Fruit fly (Drosophila melanogaster): ENCODE results near the gene Arp1.

The Arp1 gene

DNA sequence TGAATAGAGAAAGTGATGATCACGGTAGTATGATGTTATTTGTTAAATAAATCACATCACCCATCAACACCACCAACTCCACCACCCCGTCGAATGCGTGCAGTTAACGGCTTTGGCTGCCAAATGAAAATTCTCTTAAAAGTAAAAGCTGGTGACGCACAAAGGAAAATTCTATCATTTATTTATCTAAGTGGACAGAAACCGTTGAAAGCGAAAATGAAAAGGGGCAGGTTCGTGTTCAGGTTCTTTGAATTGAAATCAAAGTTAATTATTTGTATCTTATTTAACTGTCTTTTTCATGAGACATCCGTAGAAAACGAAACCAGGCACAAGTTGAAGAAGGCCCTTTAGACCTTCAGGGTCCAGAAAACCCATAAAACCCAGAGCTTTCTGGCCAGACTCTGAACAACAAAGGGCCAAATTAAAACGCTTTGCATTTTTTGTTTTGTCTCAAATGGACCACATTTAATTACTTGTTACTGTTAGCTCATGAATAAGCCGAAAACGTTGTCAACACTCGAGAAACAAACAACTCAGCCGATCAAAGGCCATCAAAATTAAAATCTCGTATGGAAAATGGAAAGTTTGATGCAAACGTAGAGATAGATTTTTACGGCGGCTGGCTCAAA is 25.2 kb upstream of the Arp1 start:
- no peak for TF ChIP-seq noc (tag; optimal IDR thresholded peaks at IDR 0.05)

DNA sequence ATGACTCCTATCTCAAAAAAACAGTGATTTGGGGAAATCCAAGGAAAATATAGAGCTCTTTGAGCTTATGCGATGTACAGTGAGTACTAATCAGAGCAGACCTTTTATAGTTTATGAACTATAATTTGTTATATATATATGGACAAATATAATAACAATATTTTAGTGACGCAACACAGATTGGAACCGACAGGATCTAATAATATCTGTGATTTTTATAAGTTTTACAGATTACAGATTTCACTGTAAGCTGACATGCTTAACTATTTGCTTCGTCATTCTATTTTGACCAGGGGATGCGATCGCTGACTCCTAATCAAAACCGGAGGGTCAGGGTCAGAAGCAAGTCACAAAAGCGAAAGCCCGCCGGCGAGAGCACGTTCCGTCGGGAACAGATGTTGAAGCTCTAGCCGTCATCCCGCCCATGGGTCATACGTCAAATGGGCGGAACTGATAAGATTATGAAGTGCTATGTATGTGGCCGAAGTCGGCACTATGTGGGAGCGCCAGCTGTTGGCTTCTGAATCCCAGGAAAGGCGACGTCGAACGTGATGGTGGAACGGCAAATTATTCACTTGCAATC is 17.4 kb upstream of the Arp1 start, which contains the start of gene Gnmt:
Gene Gnmt, plus strand, starts transcription at position 568 of the 583 bp plus-strand sequence.
- peak; percentile 88 for TF ChIP-seq noc (tag; optimal IDR thresholded peaks at IDR 0.05)

DNA sequence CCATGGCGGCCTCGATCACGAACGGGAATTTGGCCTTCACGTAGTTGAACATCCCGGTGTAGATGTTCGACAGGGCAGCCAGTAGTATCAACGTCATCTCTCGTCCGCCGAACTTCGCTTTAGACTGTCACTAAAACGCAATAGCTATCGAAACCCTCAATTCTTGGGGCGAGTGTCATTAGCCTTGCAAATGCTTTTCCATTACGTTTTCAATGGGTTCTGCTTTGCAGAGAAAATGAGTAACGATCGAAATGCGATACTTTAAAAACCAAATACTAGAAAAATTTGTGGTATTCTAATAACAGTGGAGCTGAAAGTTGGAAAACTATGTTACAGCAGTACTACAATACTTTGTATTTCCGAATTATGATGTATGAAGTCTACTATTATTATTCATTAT is 15.4 kb upstream of the Arp1 start, which contains the start of gene CG43630:
Gene CG43630, minus strand, starts transcription at position 101 of the 400 bp plus-strand sequence.
- TF ChIP-seq noc (tag; optimal IDR thresholded peaks at IDR 0.05): no peak

DNA sequence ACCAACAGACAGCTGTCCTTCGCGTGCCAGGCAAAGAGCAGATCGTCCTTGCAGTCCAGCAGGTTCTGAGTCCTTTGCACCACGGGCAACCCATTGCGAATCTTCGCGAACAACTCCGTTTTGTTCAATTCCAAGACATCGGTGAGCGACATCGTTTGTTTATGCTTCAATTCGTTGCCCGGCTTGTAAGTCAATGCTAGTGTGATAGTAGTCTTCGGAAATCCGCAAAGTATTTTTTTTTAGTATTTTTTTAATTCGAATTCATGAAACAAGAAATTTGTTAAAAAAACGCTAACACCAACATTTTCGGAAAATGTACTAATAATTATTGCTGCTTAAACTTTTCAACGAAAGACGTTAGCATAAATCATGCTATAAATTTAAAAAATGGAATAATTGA is 12.7 kb upstream of the Arp1 start, which contains the start of gene mbo:
Gene mbo, minus strand, starts transcription at position 203 of the 400 bp plus-strand sequence.
- TF ChIP-seq noc (tag; optimal IDR thresholded peaks at IDR 0.05): no peak

DNA sequence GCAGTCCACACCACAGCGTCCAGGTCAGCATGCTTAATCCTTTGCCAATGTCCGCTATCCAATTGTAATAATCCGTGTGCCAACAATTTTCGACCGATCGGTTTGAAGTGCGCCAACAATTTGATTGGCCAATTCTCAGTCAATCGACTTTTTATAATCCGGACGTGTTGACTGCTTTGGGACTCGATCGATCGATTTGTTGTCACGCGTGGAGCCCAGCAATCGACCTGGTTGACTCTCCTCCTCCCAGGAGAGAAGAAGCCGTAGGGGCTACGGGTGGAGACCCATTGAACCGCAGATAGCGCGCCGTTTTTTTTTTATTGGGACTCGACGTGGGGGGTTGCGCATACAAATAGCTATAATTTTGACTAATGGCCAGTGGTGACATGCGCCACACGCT is 10.3 kb upstream of the Arp1 start, which contains the start of gene Cyp313a4:
Gene Cyp313a4, minus strand, starts transcription at position 101 of the 400 bp plus-strand sequence.
- no peak for TF ChIP-seq noc (tag; optimal IDR thresholded peaks at IDR 0.05)

DNA sequence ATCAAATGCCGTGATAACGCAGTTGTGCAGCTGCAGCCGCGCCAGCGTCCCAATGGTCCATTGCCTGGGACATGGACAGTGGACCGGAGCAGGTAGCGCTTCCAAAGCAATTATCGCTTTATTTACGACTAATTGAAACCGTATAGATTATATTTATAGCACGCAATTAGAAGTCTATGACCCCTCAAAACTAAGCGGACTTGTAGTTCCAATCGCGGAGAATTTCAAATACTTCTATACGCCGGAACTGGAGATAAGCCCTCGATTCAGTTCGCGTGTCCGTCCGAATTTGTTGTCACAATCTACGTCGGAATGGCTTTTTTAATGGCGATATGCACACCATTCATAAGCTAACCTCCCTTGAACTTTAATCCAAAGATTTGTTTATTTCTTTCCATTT is 6.3 kb upstream of the Arp1 start:
- peak; percentile 41 for TF ChIP-seq noc (tag; optimal IDR thresholded peaks at IDR 0.05)

DNA sequence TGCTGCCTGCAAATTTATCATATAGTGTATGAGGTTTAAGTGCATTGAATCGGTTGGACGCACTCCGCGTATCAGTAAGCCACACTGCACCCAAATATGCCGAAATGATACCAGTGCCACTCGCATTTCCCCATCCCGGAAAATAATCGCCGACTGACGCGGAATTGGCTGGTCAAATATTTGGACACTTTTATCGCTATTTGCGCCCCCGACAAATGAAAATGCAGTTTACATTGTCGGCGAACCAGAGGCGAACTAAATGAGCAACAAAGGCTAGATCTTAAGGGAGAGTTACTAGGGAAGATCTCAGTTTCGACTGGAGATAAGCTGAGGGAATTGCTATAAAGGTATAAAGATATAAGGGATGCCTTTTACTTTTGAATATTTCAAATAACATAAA is 3.4 kb upstream of the Arp1 start:
- no peak for TF ChIP-seq noc (tag; optimal IDR thresholded peaks at IDR 0.05)

DNA sequence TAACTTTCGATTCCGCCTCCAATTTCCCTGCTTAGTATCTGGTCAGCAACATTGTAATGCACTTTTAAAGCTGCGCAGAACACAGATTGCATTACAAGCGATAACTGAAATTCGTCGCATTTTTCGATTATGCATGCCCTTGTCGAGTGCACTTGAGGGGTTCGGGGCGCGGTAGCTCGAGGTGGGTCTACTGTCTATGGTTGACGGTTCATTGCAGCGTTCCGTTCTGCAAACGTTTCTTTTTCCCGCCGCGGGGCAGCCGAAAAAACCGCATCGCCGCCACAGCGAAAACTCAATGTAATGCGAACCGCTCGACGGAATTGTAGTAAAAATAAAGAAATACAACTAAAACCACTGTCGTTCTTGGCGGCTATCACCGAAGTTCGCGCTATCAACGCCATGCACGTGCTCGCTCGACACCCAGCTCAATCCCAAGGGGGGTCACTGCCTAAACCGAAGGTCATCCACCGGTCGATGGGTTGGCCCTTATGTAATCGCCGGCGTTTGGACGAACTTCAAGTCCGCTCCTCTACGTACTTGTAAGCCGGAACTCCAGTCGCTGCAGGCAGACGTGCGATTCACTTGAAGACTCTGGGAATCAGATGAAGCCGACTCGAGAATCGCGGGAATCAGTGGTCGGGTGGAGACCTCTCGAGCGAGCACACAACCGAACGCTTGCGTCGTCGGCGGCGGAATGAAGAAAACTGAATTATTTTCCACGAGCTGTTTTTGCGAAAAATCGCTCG is 2.7 kb upstream of the Arp1 start, which contains the start of gene kar:
Gene kar, minus strand, starts transcription at position 696 of the 746 bp plus-strand sequence.
- no peak for TF ChIP-seq noc (tag; optimal IDR thresholded peaks at IDR 0.05)

DNA sequence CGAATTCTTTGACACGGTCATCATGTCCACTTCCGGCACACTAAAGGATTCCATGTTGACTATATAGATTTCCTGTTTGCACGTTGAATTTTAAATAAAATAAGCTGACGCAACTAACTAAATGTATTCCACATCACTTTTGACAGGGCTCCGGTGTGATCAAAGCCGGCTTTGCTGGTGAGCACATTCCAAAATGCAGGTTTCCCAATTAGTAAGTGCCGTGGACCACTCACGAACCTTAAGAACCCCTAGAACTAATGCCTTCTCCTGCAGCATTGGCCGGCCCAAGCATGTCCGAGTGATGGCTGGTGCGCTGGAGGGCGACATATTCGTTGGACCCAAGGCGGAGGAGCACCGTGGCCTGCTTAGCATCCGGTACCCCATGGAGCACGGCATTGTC is 954 bp downstream of the Arp1 start, which contains the start of gene CG31347:
Gene CG31347, minus strand, starts transcription at position 101 of the 400 bp plus-strand sequence.
- TF ChIP-seq noc (tag; optimal IDR thresholded peaks at IDR 0.05): no peak

DNA sequence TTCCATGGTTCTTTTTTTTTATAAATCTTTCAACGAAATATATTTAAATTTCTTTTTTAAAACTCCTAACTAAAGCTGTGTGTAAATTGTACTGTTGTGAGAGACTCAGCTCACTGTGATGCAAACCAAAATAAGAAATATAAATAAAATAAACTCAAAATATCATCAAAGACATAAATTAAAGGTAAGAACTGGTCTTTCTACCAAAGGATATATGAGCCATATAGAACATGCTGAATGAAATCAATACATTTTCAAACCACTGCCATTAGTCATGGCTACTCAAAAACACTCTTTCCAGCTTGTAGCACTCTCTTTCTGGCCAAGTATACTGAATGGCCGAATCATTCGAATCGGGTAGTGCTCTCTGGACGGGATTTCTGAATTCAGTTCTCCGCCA is 3.2 kb downstream of the Arp1 start, which contains the start of the genes CG14391 and NijC:
Gene CG14391, minus strand, starts transcription at position 101 of the 400 bp plus-strand sequence.
Gene NijC, plus strand, starts transcription at position 388 of the 400 bp plus-strand sequence.
- no peak for TF ChIP-seq noc (tag; optimal IDR thresholded peaks at IDR 0.05)

DNA sequence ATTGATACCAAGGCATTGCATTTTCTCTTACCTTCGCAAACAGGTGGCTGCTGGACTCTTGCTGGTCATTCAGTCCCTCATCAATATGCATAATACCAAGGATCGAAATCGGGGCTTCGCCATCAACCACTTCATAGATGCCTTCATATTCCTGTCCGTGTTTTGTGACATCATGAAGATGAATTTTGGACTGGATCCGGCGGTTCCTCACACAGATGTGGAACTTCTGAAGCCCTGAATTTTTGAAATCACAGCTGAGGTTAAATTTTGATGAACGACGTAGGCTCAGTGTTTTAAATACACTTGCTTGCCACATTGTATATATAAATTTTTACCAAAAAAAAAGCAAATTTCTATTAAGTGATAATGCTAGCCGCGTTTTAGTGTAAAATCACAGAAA is 5.5 kb downstream of the Arp1 start, which contains the start of gene Past1:
Gene Past1, plus strand, starts transcription at position 301 of the 400 bp plus-strand sequence.
- TF ChIP-seq noc (tag; optimal IDR thresholded peaks at IDR 0.05): no peak

DNA sequence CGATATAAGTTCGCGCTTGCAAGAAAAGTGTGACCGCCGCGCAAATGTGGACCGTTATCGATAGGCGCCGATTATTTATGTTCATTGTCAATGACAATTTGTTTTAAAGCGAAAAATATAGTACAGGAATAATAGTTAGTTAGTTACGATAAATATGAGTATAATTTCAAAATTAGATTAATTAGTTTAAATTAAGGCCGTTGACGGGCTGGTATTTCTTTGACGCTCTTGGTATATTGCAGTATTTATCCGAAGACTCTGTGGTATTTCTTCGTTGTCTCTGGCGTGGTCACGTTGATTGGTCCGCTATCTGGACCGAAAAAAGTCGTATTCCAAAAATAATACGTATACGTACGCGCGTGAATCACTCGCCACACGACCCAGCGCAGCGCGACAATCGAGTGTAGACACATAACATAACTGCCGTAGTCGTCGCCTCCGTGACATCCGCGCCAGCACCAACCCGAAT is 6.1 kb downstream of the Arp1 start:
- peak; percentile 6 for TF ChIP-seq noc (tag; optimal IDR thresholded peaks at IDR 0.05)

DNA sequence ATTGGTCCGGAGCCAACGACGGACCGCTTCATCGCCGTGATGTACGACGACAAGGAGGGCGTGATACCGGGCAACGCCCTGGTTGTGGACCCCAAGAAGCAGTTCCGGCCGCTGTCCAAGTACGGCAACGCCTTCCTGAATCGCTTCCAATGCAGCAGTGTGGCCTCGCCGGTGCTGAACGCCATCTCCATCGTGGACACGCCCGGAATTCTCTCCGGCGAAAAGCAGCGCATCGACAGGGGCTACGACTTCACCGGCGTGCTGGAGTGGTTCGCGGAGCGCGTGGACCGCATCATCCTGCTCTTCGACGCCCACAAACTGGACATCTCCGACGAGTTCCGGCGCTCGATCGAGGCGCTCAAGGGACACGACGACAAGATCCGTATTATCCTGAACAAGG is 6.8 kb downstream of the Arp1 start:
- TF ChIP-seq noc (tag; optimal IDR thresholded peaks at IDR 0.05): no peak

DNA sequence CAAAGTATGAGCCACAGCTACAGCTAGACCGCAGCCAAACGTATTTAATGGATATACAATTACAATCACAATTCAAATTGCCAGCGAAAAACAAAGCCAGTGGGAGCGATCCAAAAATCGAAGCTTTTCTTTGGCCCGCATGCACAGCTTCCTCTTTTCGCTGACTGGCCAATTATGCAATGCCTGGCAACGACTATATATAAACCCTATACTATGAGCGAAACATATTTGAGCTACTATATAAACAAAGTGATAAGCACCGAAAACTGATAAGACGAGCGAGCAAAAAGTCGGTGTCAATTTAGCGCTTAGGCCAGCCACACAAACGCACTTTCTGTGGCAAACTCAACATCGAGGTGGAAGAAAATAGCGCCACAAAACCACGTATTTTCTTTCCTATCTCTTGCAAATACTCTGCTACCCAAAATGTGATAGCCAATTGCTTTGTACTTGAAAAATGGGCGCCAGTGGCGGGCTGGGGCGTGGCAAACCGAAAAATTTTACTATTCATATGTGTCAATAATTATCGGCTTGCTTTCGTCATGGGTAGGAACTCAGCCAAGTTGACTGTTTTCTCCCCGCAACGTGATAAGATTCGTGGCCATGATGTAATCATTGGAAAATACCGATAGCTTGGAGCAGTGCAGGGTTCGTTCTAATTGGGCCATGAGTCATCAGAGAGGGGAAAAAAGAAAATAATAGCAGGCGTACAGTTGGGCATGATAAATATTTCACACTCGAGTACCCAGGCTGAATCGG is 8.3 kb downstream of the Arp1 start:
- peak; percentile 46 for TF ChIP-seq noc (tag; optimal IDR thresholded peaks at IDR 0.05)

DNA sequence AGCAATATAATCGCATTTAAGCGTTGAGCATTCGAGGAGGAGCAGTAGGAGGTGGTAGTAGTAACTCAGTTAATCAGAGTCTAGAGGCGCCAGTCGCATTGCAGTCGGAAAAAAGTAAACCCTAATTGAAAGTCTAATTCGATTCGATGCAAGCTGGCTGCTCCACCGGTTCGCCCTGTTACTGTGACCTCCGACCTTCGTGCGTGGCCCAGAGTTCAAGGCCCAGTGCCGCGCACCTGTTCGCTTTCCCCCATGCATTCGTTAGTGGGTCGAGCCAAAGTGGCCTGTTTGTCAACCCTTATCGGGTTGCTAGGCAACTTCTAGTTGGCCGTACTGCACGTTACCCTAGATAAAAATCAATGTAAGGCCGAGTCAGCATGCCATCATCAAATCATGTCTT is 8.9 kb downstream of the Arp1 start:
- TF ChIP-seq noc (tag; optimal IDR thresholded peaks at IDR 0.05): no peak
